Fruit fly (Drosophila melanogaster): ENCODE results near the gene CG15432.

Gene CG15432

dm6 chr2L:4448582-4449016, 6.5 kb downstream of the CG15432 start, which contains the start of gene MFS18:
MFS18 (minus strand) TSS chr2L:4448635.
- TF ChIP-seq CTCF (optimal IDR thresholded peaks at IDR 0.05) (no peak), CG8478 (optimal IDR thresholded peaks at IDR 0.05) (no peak)

- TF ChIP-seq CG8478 (optimal IDR thresholded peaks at IDR 0.05) (no peak), CTCF (optimal IDR thresholded peaks at IDR 0.05) (no peak)
Measured at dm6 chr2L:4452798-4453197, 10.7 kb downstream of the CG15432 start, which contains the start of gene CG15439. CG15439 (minus strand) TSS chr2L:4453038.

dm6 chr2L:4454009-4454689, 12.0 kb downstream of the CG15432 start, which contains the start of the genes Secp43 and ND-B8:
Secp43 (minus strand) TSS chr2L:4454453.
ND-B8 (plus strand) TSS chr2L:4454626.
- TF ChIP-seq CTCF (optimal IDR thresholded peaks at IDR 0.05) = peak; percentile 57 to 70
- TF ChIP-seq CG8478 (optimal IDR thresholded peaks at IDR 0.05) = no peak

dm6 chr2L:4456539-4456994, 14.4 kb downstream of the CG15432 start, which contains the start of gene Gs1l:
Gs1l (minus strand) TSS chr2L:4456807.
- TF ChIP-seq CTCF (optimal IDR thresholded peaks at IDR 0.05) = no peak
- TF ChIP-seq CG8478 (optimal IDR thresholded peaks at IDR 0.05) = no peak

dm6 chr2L:4458119-4459056, 16.3 kb downstream of the CG15432 start, which contains the start of gene RpL27A:
RpL27A (minus strand) TSS chr2L:4458364.
- TF ChIP-seq CTCF (optimal IDR thresholded peaks at IDR 0.05) = peak in 1 of 2 experiments; percentile 42
- no peak for TF ChIP-seq CG8478 (optimal IDR thresholded peaks at IDR 0.05)

dm6 chr2L:4459543-4459942, 17.4 kb downstream of the CG15432 start, which contains the start of the genes mRpL27 and CG15435:
mRpL27 (minus strand) TSS chr2L:4459638.
CG15435 (plus strand) TSS chr2L:4459729.
- TF ChIP-seq CTCF (optimal IDR thresholded peaks at IDR 0.05) = no peak
- TF ChIP-seq CG8478 (optimal IDR thresholded peaks at IDR 0.05) = no peak

- TF ChIP-seq CTCF (optimal IDR thresholded peaks at IDR 0.05) (no peak), CG8478 (optimal IDR thresholded peaks at IDR 0.05) (no peak)
Measured at dm6 chr2L:4463323-4463722, 21.2 kb downstream of the CG15432 start, which contains the start of the genes CG15443 and Paris. CG15443 (minus strand) TSS chr2L:4463447. Paris (plus strand) TSS chr2L:4463611.

- TF ChIP-seq CG8478 (optimal IDR thresholded peaks at IDR 0.05) = no peak
- no peak for TF ChIP-seq CTCF (optimal IDR thresholded peaks at IDR 0.05)
Measured at dm6 chr2L:4464946-4465345, 22.8 kb downstream of the CG15432 start, which contains the start of gene FIG4. FIG4 (plus strand) TSS chr2L:4465174.

- TF ChIP-seq CTCF (optimal IDR thresholded peaks at IDR 0.05) (no peak), CG8478 (optimal IDR thresholded peaks at IDR 0.05) (no peak)
Measured at dm6 chr2L:4475422-4475821, 33.3 kb downstream of the CG15432 start.

dm6 chr2L:4476672-4477273, 34.7 kb downstream of the CG15432 start, which contains the start of gene ine:
ine (minus strand) TSS chr2L:4477022.
- no peak for TF ChIP-seq CTCF (optimal IDR thresholded peaks at IDR 0.05)
- no peak for TF ChIP-seq CG8478 (optimal IDR thresholded peaks at IDR 0.05)

- TF ChIP-seq CG8478 (optimal IDR thresholded peaks at IDR 0.05) = no peak
- no peak for TF ChIP-seq CTCF (optimal IDR thresholded peaks at IDR 0.05)
Measured at dm6 chr2L:4477978-4478377, 35.9 kb downstream of the CG15432 start.
